Fruit fly (Drosophila melanogaster): ENCODE data around the gene CG14082.

dm6 chr3L:19182490-19182889 lies 43.7 kb upstream of the CG14082 start:
- no peak for TF ChIP-seq psq (GFP tag; optimal IDR thresholded peaks at IDR 0.05)
- no peak for TF ChIP-seq rgr (GFP tag; optimal IDR thresholded peaks at IDR 0.05)
- TF ChIP-seq dl (GFP tag; optimal IDR thresholded peaks at IDR 0.05; ENCODE audit: insufficient read depth in 1 of 2, partially characterized antibody in 2 of 2) = no peak
- no peak for TF ChIP-seq Vsx2 (GFP tag; optimal IDR thresholded peaks at IDR 0.05; ENCODE audit: partially characterized antibody)
- TF ChIP-seq fru (GFP tag; optimal IDR thresholded peaks at IDR 0.05) = no peak
- no peak for TF ChIP-seq Mio (GFP tag; optimal IDR thresholded peaks at IDR 0.05)
- no peak for TF ChIP-seq Abd-B (GFP tag; optimal IDR thresholded peaks at IDR 0.05)
- TF ChIP-seq usp (GFP tag; optimal IDR thresholded peaks at IDR 0.05) = no peak
- TF ChIP-seq Hr78 (GFP tag; optimal IDR thresholded peaks at IDR 0.05) = no peak
- TF ChIP-seq jim (GFP tag; optimal IDR thresholded peaks at IDR 0.05) = no peak
- TF ChIP-seq brk (GFP tag; optimal IDR thresholded peaks at IDR 0.05) = no peak

Data from whole organism, wandering third instar larva.